Worm (Caenorhabditis elegans) whole organism, early embryonic: ENCODE data around the gene tag-322.

Experiments used
- B0310.2 ChIP-seq: sonication (generic microtip); optimal IDR thresholded peaks from 2 replicates; lab custom pipeline; 2016; ENCODE audit warnings: mild to moderate bottlenecking, missing genetic modification characterization, missing compliant biosample characterization
- F13C5.2 ChIP-seq: sonication (generic microtip); optimal IDR thresholded peaks from 2 replicates; lab custom pipeline; 2017; ENCODE audit warnings: mild to moderate bottlenecking, missing genetic modification characterization, inconsistent platforms, missing compliant biosample characterization
- ama-1 ChIP-seq: fragments of 150-350 bp; optimal IDR thresholded peaks from 2 replicates; lab custom pipeline; 2014
- ceh-36 ChIP-seq: sonication (generic microtip); optimal IDR thresholded peaks from 2 replicates; lab custom pipeline; 2016; ENCODE audit warnings: missing genetic modification characterization, inconsistent platforms, missing compliant biosample characterization
- hnd-1 ChIP-seq: sonication (generic microtip); optimal IDR thresholded peaks from 2 replicates; lab custom pipeline; 2016; ENCODE audit warnings: missing genetic modification characterization, missing compliant biosample characterization
- tbx-11 ChIP-seq: fragments of 200-800 bp; sonication (Bioruptor generic); IDR thresholded peaks from 2 replicates; pipeline ENCODE4 v1.3.6; 2022; ENCODE audit warnings: missing genetic modification characterization, missing compliant biosample characterization

ce11 chrIV:7817852-7818251, 32.5 kb upstream of the tag-322 start, which contains the start of gene ric-3:
- no peak for TF ChIP-seq ama-1 (lab: Kevin White, UChicago)
- TF ChIP-seq tbx-11 (GFP tag; lab: Robert Waterston, UW), result no peak
- no peak for TF ChIP-seq ceh-36 (tag; lab: Kevin White, UChicago)
- TF ChIP-seq F13C5.2 (tag; lab: Kevin White, UChicago), result no peak
- TF ChIP-seq hnd-1, result no peak
- TF ChIP-seq B0310.2 (tag; lab: Kevin White, UChicago), result no peak
